Fruit fly (Drosophila melanogaster) whole organism, embryonic: ENCODE data around the gene CG42232.

Experiments used
- Asciz ChIP-seq: fragments of 200-800 bp; sonication (Bioruptor generic); optimal IDR thresholded peaks from 2 replicates; lab custom pipeline; 2017; ENCODE audit warnings: missing biosample characterization, mild to moderate bottlenecking, missing genetic modification characterization, missing genetic modification reagents
- CG10147 ChIP-seq: fragments of 200-800 bp; sonication (Bioruptor generic); optimal IDR thresholded peaks from 2 replicates; lab custom pipeline; 2019; ENCODE audit warnings: missing biosample characterization, mild to moderate bottlenecking, missing genetic modification characterization, moderate library complexity
- CG1024 ChIP-seq: fragments of 200-800 bp; sonication (Bioruptor generic); IDR thresholded peaks from 2 replicates; pipeline ENCODE4 v1.3.6; 2022; ENCODE audit warnings: missing biosample characterization, missing genetic modification characterization
- CG10543 ChIP-seq: fragments of 200-800 bp; sonication (Bioruptor generic); optimal IDR thresholded peaks from 3 replicates; lab custom pipeline; 2017; ENCODE audit warnings: missing biosample characterization, mild to moderate bottlenecking, missing genetic modification characterization, moderate library complexity
- CG12104 ChIP-seq: fragments of 200-800 bp; sonication (Bioruptor generic); optimal IDR thresholded peaks from 3 replicates; lab custom pipeline; 2016; ENCODE audit warnings: missing biosample characterization, missing genetic modification characterization
- CG12769 ChIP-seq: fragments of 200-800 bp; sonication (Bioruptor generic); optimal IDR thresholded peaks from 2 replicates; lab custom pipeline; 2019; ENCODE audit warnings: missing biosample characterization, mild to moderate bottlenecking, missing genetic modification characterization, moderate library complexity
- CG13296 ChIP-seq: fragments of 200-800 bp; sonication (Bioruptor generic); optimal IDR thresholded peaks from 3 replicates; lab custom pipeline; 2018; ENCODE audit warnings: missing biosample characterization, mild to moderate bottlenecking, missing genetic modification characterization
- CG15011 ChIP-seq: fragments of 200-800 bp; sonication (Bioruptor generic); optimal IDR thresholded peaks from 3 replicates; lab custom pipeline; 2018; ENCODE audit warnings: missing biosample characterization, mild to moderate bottlenecking, missing genetic modification characterization
- CG15696 ChIP-seq: fragments of 200-800 bp; sonication (Bioruptor generic); optimal IDR thresholded peaks from 2 replicates; lab custom pipeline; 2019; ENCODE audit warnings: missing biosample characterization, mild to moderate bottlenecking, missing genetic modification characterization, moderate library complexity
- CG17385 ChIP-seq: fragments of 200-800 bp; sonication (Bioruptor generic); optimal IDR thresholded peaks from 3 replicates; lab custom pipeline; 2018; ENCODE audit warnings: missing biosample characterization, mild to moderate bottlenecking, missing genetic modification characterization
- CG17829 ChIP-seq: fragments of 200-800 bp; optimal IDR thresholded peaks from 2 replicates; lab custom pipeline; 2019; ENCODE audit warnings: missing biosample characterization, mild to moderate bottlenecking, missing genetic modification characterization, moderate library complexity
- CG18764 ChIP-seq: fragments of 200-800 bp; sonication (Bioruptor generic); optimal IDR thresholded peaks from 3 replicates; lab custom pipeline; 2016; ENCODE audit warnings: missing biosample characterization, missing genetic modification characterization
- CG3838 ChIP-seq: fragments of 200-800 bp; sonication (Bioruptor generic); optimal IDR thresholded peaks from 3 replicates; lab custom pipeline; 2016; ENCODE audit warnings: missing biosample characterization, missing genetic modification characterization
- CG3847 ChIP-seq: fragments of 200-800 bp; sonication (Bioruptor generic); IDR thresholded peaks from 2 replicates; pipeline ENCODE4 v1.3.6; 2022; ENCODE audit warnings: missing biosample characterization, missing genetic modification characterization
- CG4282 ChIP-seq: fragments of 200-800 bp; sonication (Bioruptor generic); optimal IDR thresholded peaks from 2 replicates; lab custom pipeline; 2016; ENCODE audit warnings: missing biosample characterization, missing genetic modification characterization
- CG7963 ChIP-seq: fragments of 200-800 bp; sonication (Bioruptor generic); IDR thresholded peaks from 3 replicates; pipeline ENCODE4 v1.3.6; 2022; ENCODE audit warnings: missing biosample characterization, missing genetic modification characterization; ENCODE audit not compliant: partially characterized antibody
- CG9437 ChIP-seq: fragments of 200-800 bp; sonication (Bioruptor generic); optimal IDR thresholded peaks from 2 replicates; lab custom pipeline; 2018; ENCODE audit warnings: missing biosample characterization, mild to moderate bottlenecking, missing genetic modification characterization
- CG9876 ChIP-seq: fragments of 200-800 bp; sonication (Bioruptor generic); optimal IDR thresholded peaks from 2 replicates; lab custom pipeline; 2016; ENCODE audit warnings: missing biosample characterization, missing genetic modification characterization
- CHES-1-like ChIP-seq: fragments of 200-800 bp; sonication (Bioruptor generic); optimal IDR thresholded peaks from 2 replicates; lab custom pipeline; 2016; ENCODE audit warnings: missing biosample characterization, missing genetic modification characterization
- Camta ChIP-seq: fragments of 200-800 bp; sonication (Bioruptor generic); optimal IDR thresholded peaks from 2 replicates; lab custom pipeline; 2016; ENCODE audit warnings: missing biosample characterization, missing genetic modification characterization
- D19A ChIP-seq: fragments of 200-800 bp; optimal IDR thresholded peaks from 3 replicates; lab custom pipeline; 2019; ENCODE audit warnings: missing biosample characterization, mild to moderate bottlenecking, missing genetic modification characterization, moderate library complexity
- Deaf1 ChIP-seq: fragments of 200-800 bp; optimal IDR thresholded peaks from 3 replicates; lab custom pipeline; 2019; ENCODE audit warnings: missing biosample characterization, mild to moderate bottlenecking, missing genetic modification characterization, moderate library complexity
- Hr3 ChIP-seq: fragments of 200-800 bp; sonication (Bioruptor generic); optimal IDR thresholded peaks from 3 replicates; lab custom pipeline; 2016; ENCODE audit warnings: missing biosample characterization, missing genetic modification characterization
- NFAT ChIP-seq: fragments of 200-800 bp; sonication (Bioruptor generic); IDR thresholded peaks from 2 replicates; pipeline ENCODE4 v1.3.6; 2022; ENCODE audit warnings: missing biosample characterization, missing genetic modification characterization
- Optix ChIP-seq: fragments of 200-800 bp; sonication (Bioruptor generic); IDR thresholded peaks from 3 replicates; pipeline ENCODE4 v1.3.6; 2022; ENCODE audit warnings: missing biosample characterization, missing genetic modification characterization
- Ravus ChIP-seq: fragments of 200-800 bp; sonication (Bioruptor generic); IDR thresholded peaks from 2 replicates; pipeline ENCODE4 v1.3.6; 2022; ENCODE audit warnings: missing biosample characterization, missing genetic modification characterization
- Ssrp ChIP-seq: fragments of 200-800 bp; sonication (Bioruptor generic); optimal IDR thresholded peaks from 2 replicates; lab custom pipeline; 2018; ENCODE audit warnings: missing biosample characterization, mild to moderate bottlenecking, missing genetic modification characterization, moderate library complexity
- TFAM ChIP-seq: fragments of 200-800 bp; sonication (Bioruptor generic); optimal IDR thresholded peaks from 2 replicates; lab custom pipeline; 2017; ENCODE audit warnings: missing biosample characterization, missing genetic modification characterization, inconsistent platforms
- Vsx1 ChIP-seq: fragments of 200-800 bp; sonication (Bioruptor generic); optimal IDR thresholded peaks from 2 replicates; lab custom pipeline; 2017; ENCODE audit warnings: missing biosample characterization, mild to moderate bottlenecking, missing genetic modification characterization, missing genetic modification reagents
- bigmax ChIP-seq: fragments of 200-800 bp; sonication (Bioruptor generic); optimal IDR thresholded peaks from 2 replicates; lab custom pipeline; 2018; ENCODE audit warnings: missing biosample characterization, mild to moderate bottlenecking, missing genetic modification characterization
- dmrt11E ChIP-seq: fragments of 200-800 bp; sonication (Bioruptor generic); optimal IDR thresholded peaks from 3 replicates; lab custom pipeline; 2018; ENCODE audit warnings: missing biosample characterization, mild to moderate bottlenecking, missing genetic modification characterization, moderate library complexity
- dmrt99B ChIP-seq: fragments of 200-800 bp; sonication (Bioruptor generic); optimal IDR thresholded peaks from 2 replicates; lab custom pipeline; 2018; ENCODE audit warnings: missing biosample characterization, mild to moderate bottlenecking, missing genetic modification characterization, moderate library complexity
- ems ChIP-seq: fragments of 200-800 bp; sonication (Bioruptor generic); optimal IDR thresholded peaks from 3 replicates; lab custom pipeline; 2016; ENCODE audit warnings: missing biosample characterization, missing genetic modification characterization
- esg ChIP-seq: fragments of 200-800 bp; sonication (Bioruptor generic); conservative IDR thresholded peaks from 2 replicates; pipeline ENCODE4 v1.3.6; 2022; ENCODE audit warnings: missing biosample characterization, missing genetic modification characterization
- gfzf ChIP-seq: fragments of 200-800 bp; sonication (Bioruptor generic); optimal IDR thresholded peaks from 2 replicates; lab custom pipeline; 2016; ENCODE audit warnings: missing biosample characterization, mild to moderate bottlenecking, missing genetic modification characterization, moderate library complexity
- grau ChIP-seq: fragments of 200-800 bp; optimal IDR thresholded peaks from 3 replicates; lab custom pipeline; 2019; ENCODE audit warnings: missing biosample characterization, mild to moderate bottlenecking, missing genetic modification characterization, moderate library complexity
- grn ChIP-seq: fragments of 200-800 bp; sonication (Bioruptor generic); optimal IDR thresholded peaks from 3 replicates; lab custom pipeline; 2017; ENCODE audit warnings: missing biosample characterization, missing genetic modification characterization
- her ChIP-seq: fragments of 200-800 bp; sonication (Bioruptor generic); optimal IDR thresholded peaks from 2 replicates; lab custom pipeline; 2016; ENCODE audit warnings: missing biosample characterization, missing genetic modification characterization
- ind ChIP-seq: fragments of 200-800 bp; sonication (Bioruptor generic); optimal IDR thresholded peaks from 3 replicates; lab custom pipeline; 2016; ENCODE audit warnings: missing biosample characterization, missing genetic modification characterization
- jigr1 ChIP-seq: fragments of 200-800 bp; sonication (Bioruptor generic); IDR thresholded peaks from 3 replicates; pipeline ENCODE4 v1.3.6; 2022; ENCODE audit warnings: missing biosample characterization, missing genetic modification characterization
- klu ChIP-seq: fragments of 200-800 bp; sonication (Bioruptor generic); IDR thresholded peaks from 2 replicates; pipeline ENCODE4 v1.3.6; 2022; ENCODE audit warnings: missing biosample characterization, missing genetic modification characterization
- lab ChIP-seq: fragments of 200-800 bp; sonication (Bioruptor generic); optimal IDR thresholded peaks from 3 replicates; lab custom pipeline; 2017; ENCODE audit warnings: missing biosample characterization, missing genetic modification characterization, mild to moderate bottlenecking, moderate library complexity, missing genetic modification reagents
- lilli ChIP-seq: fragments of 200-800 bp; sonication (Bioruptor generic); optimal IDR thresholded peaks from 3 replicates; lab custom pipeline; 2016; ENCODE audit warnings: missing biosample characterization, missing genetic modification characterization
- nerfin-1 ChIP-seq: fragments of 200-800 bp; sonication (Bioruptor generic); optimal IDR thresholded peaks from 3 replicates; lab custom pipeline; 2019; ENCODE audit warnings: missing biosample characterization, mild to moderate bottlenecking, missing genetic modification characterization, moderate library complexity
- sna ChIP-seq: fragments of 200-800 bp; sonication (Bioruptor generic); IDR thresholded peaks from 2 replicates; pipeline ENCODE4 v1.3.6; 2022; ENCODE audit warnings: missing biosample characterization, missing genetic modification characterization; ENCODE audit not compliant: partially characterized antibody
- tio ChIP-seq: fragments of 200-800 bp; sonication (Bioruptor generic); optimal IDR thresholded peaks from 2 replicates; lab custom pipeline; 2017; ENCODE audit warnings: missing biosample characterization, missing genetic modification characterization, inconsistent platforms
- tx ChIP-seq: fragments of 200-800 bp; sonication (Bioruptor generic); optimal IDR thresholded peaks from 2 replicates; lab custom pipeline; 2016; ENCODE audit warnings: missing biosample characterization, missing genetic modification characterization
- wek ChIP-seq: fragments of 200-800 bp; sonication (Bioruptor generic); optimal IDR thresholded peaks from 3 replicates; lab custom pipeline; 2018; ENCODE audit warnings: missing biosample characterization, mild to moderate bottlenecking, missing genetic modification characterization, moderate library complexity
- yki ChIP-seq: fragments of >200 bp; optimal IDR thresholded peaks from 3 replicates; lab custom pipeline; 2018
- zen ChIP-seq: fragments of 200-800 bp; sonication (Bioruptor generic); optimal IDR thresholded peaks from 3 replicates; lab custom pipeline; 2018; ENCODE audit warnings: missing biosample characterization, mild to moderate bottlenecking, missing genetic modification characterization, moderate library complexity
- zfh1 ChIP-seq: fragments of 200-800 bp; sonication (Bioruptor generic); IDR thresholded peaks from 3 replicates; pipeline ENCODE4 v1.3.6; 2022; ENCODE audit warnings: missing biosample characterization, missing genetic modification characterization

CG42232 gene

DNA sequence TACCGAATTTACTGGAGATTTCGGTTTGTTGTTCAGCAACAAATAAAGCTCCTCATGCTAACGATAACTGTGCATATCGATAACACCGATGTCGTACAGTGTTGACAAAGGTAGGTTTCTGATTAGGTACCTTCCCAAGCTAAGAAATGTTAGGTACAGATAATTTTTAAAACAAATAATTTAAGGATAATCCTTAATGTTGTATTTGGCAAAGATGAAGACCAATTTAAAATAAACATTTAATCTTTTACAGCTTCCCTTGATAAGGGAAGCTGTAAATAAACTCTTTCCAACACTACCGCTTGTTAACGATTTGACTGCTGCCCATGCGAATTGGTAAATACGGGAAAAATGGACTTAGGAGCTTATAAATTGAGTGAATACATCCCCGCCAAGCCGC is 26.5 kb downstream of the CG42232 start, which contains the start of the genes Ttc1 and CG14882 (continued):
- TF ChIP-seq esg (GFP tag; lab: Robert Waterston, UW) (peak; percentile 85), D19A (tag; lab: Kevin White, UChicago) (no peak), wek (GFP tag; lab: Kevin White, UChicago) (no peak), CG18764 (GFP tag; lab: Kevin White, UChicago) (peak; percentile 71), lab (GFP tag; lab: Kevin White, UChicago) (no peak), CG12104 (GFP tag; lab: Kevin White, UChicago) (peak; percentile 63), Asciz (GFP tag; lab: Kevin White, UChicago) (no peak), bigmax (peak; percentile 0), ems (GFP tag; lab: Kevin White, UChicago) (peak; percentile 73), CHES-1-like (GFP tag; lab: Kevin White, UChicago) (peak; percentile 88), Vsx1 (GFP tag; lab: Kevin White, UChicago) (no peak), CG10543 (peak; percentile 70), gfzf (GFP tag; lab: Kevin White, UChicago) (peak; percentile 13), CG13296 (GFP tag; lab: Kevin White, UChicago) (peak; percentile 83), dmrt99B (tag; lab: Kevin White, UChicago) (no peak), tx (GFP tag; lab: Kevin White, UChicago) (peak; percentile 86), ind (peak; percentile 85), CG3838 (peak; percentile 71), CG12769 (tag; lab: Kevin White, UChicago) (no peak), CG15696 (tag; lab: Kevin White, UChicago) (peak; percentile 48), CG1024 (GFP tag; lab: Robert Waterston, UW) (peak; percentile 12; the same call in 1 of the 2 replicates), nerfin-1 (peak; percentile 58), jigr1 (GFP tag; lab: Robert Waterston, UW) (no peak; the same call in 2 of the 3 replicates), CG3847 (GFP tag; lab: Robert Waterston, UW) (peak; percentile 91), CG9876 (peak; percentile 44), zen (tag; lab: Kevin White, UChicago) (peak; percentile 25), Ravus (peak; percentile 35; the same call in 1 of the 2 replicates), dmrt11E (tag; lab: Kevin White, UChicago) (peak; percentile 81), grn (GFP tag; lab: Kevin White, UChicago) (no peak), zfh1 (peak; percentile 91), CG17829 (tag; lab: Kevin White, UChicago) (peak; percentile 84), Optix (peak; percentile 69), CG9437 (GFP tag; lab: Kevin White, UChicago) (peak; percentile 74), klu (peak; percentile 61), tio (GFP tag; lab: Kevin White, UChicago) (no peak), Camta (peak; percentile 79), CG17385 (GFP tag; lab: Kevin White, UChicago) (peak; percentile 84), NFAT (peak; percentile 82), yki (lab: Kevin White, UChicago) (no peak), Ssrp (tag; lab: Kevin White, UChicago) (peak; percentile 75), grau (peak; percentile 83), CG7963 (GFP tag; lab: Robert Waterston, UW) (0 out of 3 replicates have a peak, but pooled peaks have one; percentile 33), TFAM (GFP tag; lab: Kevin White, UChicago) (peak; percentile 1), CG15011 (no peak), CG4282 (GFP tag; lab: Kevin White, UChicago) (peak; percentile 72), Deaf1 (tag; lab: Kevin White, UChicago) (no peak), her (GFP tag; lab: Kevin White, UChicago) (peak; percentile 84), Hr3 (GFP tag; lab: Kevin White, UChicago) (peak; percentile 86), CG10147 (GFP tag; lab: Kevin White, UChicago) (peak; percentile 58), lilli (GFP tag; lab: Kevin White, UChicago) (peak; percentile 94), sna (peak; percentile 57)
